Worm (Caenorhabditis elegans) whole organism, L1 larva: ENCODE measurements around the gene CD4.1.
A peak's percentile ranks its signal among the peaks of the same experiment; 100 is the strongest.

Experiments used
- C04F5.9 ChIP-seq: sonication (generic microtip); optimal IDR thresholded peaks from 2 replicates; lab custom pipeline; 2016; ENCODE audit warnings: missing genetic modification characterization, missing compliant biosample characterization
- F16B12.6 ChIP-seq: fragments of 150-350 bp; optimal IDR thresholded peaks from 2 replicates; lab custom pipeline; 2014; ENCODE audit warnings: missing biosample characterization, missing genetic modification characterization
- Y116A8C.19 ChIP-seq: sonication (generic microtip); optimal IDR thresholded peaks from 2 replicates; lab custom pipeline; 2016; ENCODE audit warnings: missing compliant biosample characterization, missing genetic modification characterization, borderline replicate concordance
- alr-1 ChIP-seq: fragments of 200-800 bp; sonication (Bioruptor generic); optimal IDR thresholded peaks from 2 replicates; lab custom pipeline; 2018; ENCODE audit warnings: borderline replicate concordance, mild to moderate bottlenecking, missing genetic modification characterization, missing compliant biosample characterization
- ama-1 ChIP-seq: fragments of 150-350 bp; optimal IDR thresholded peaks from 2 replicates; lab custom pipeline; 2014
- ceh-82 ChIP-seq, 3 experiments: fragments of 150-350 bp in 1 of 3; sonication (generic microtip) in 2 of 3; optimal IDR thresholded peaks; 2 replicates each; lab custom pipeline; 2014 to 2017; ENCODE audit warnings: missing biosample characterization in 3 of 3, missing genetic modification characterization in 3 of 3
- ceh-88 ChIP-seq: fragments of 200-800 bp; sonication (Bioruptor generic); IDR thresholded peaks from 2 replicates; pipeline ENCODE4 v1.3.6; 2022; ENCODE audit warnings: missing genetic modification characterization, missing compliant biosample characterization
- ceh-90 ChIP-seq: sonication (generic microtip); optimal IDR thresholded peaks from 2 replicates; lab custom pipeline; 2016; ENCODE audit warnings: missing genetic modification characterization, missing compliant biosample characterization
- ces-1 ChIP-seq: fragments of 150-350 bp; optimal IDR thresholded peaks from 2 replicates; lab custom pipeline; 2014; ENCODE audit warnings: missing biosample characterization, missing genetic modification reagents, missing genetic modification characterization
- efl-3 ChIP-seq: fragments of 200-800 bp; sonication (Bioruptor generic); optimal IDR thresholded peaks from 2 replicates; lab custom pipeline; 2018; ENCODE audit warnings: mild to moderate bottlenecking, missing genetic modification characterization, missing compliant biosample characterization
- egl-27 ChIP-seq, 2 experiments: fragments of 150-350 bp in 1 of 2; sonication (generic microtip); optimal IDR thresholded peaks; 3 replicates each; lab custom pipeline; 2017 to 2018; ENCODE audit warnings: missing biosample characterization in 2 of 2, missing genetic modification characterization in 2 of 2, missing genetic modification reagents in 2 of 2
- fkh-4 ChIP-seq: sonication (generic microtip); optimal IDR thresholded peaks from 2 replicates; lab custom pipeline; 2016; ENCODE audit warnings: missing compliant biosample characterization, missing genetic modification characterization, borderline replicate concordance
- grh-1 ChIP-seq: fragments of 200-800 bp; sonication (Bioruptor generic); IDR thresholded peaks from 2 replicates; pipeline ENCODE4 v1.3.6; 2022; ENCODE audit warnings: missing genetic modification reagents, missing genetic modification characterization, missing compliant biosample characterization
- hlh-17 ChIP-seq: fragments of 200-800 bp; sonication (Bioruptor generic); optimal IDR thresholded peaks from 2 replicates; lab custom pipeline; 2018; ENCODE audit warnings: missing genetic modification characterization, mild to moderate bottlenecking, missing compliant biosample characterization, moderate library complexity, borderline replicate concordance
- irx-1 ChIP-seq: sonication (generic microtip); optimal IDR thresholded peaks from 2 replicates; lab custom pipeline; 2016; ENCODE audit warnings: missing genetic modification characterization, missing compliant biosample characterization
- jun-1 ChIP-seq: fragments of 150-350 bp; optimal IDR thresholded peaks from 2 replicates; lab custom pipeline; 2014; ENCODE audit warnings: missing biosample characterization, missing genetic modification reagents, missing genetic modification characterization
- lin-35 ChIP-seq, 2 experiments: fragments of 150-350 bp; optimal IDR thresholded peaks; 2 replicates each; lab custom pipeline; 2014; ENCODE audit warnings: missing biosample characterization in 2 of 2, missing genetic modification characterization in 2 of 2, missing genetic modification reagents in 2 of 2
- lir-3 ChIP-seq: sonication (generic microtip); optimal IDR thresholded peaks from 2 replicates; lab custom pipeline; 2016; ENCODE audit warnings: mild to moderate bottlenecking, missing genetic modification characterization, moderate library complexity, missing compliant biosample characterization; ENCODE audit not compliant: poor library complexity
- mdl-1 ChIP-seq, 2 experiments: fragments of 150-350 bp; optimal IDR thresholded peaks; 2 replicates each; lab custom pipeline; 2014 to 2017; ENCODE audit warnings: missing biosample characterization in 2 of 2, missing genetic modification characterization in 2 of 2, inconsistent platforms in 1 of 2
- mef-2 ChIP-seq: fragments of 150-350 bp; optimal IDR thresholded peaks from 2 replicates; lab custom pipeline; 2014; ENCODE audit warnings: missing biosample characterization, missing genetic modification characterization
- nhr-11 ChIP-seq: fragments of 150-350 bp; optimal IDR thresholded peaks from 2 replicates; lab custom pipeline; 2014; ENCODE audit warnings: missing biosample characterization, missing genetic modification characterization
- nhr-237 ChIP-seq: fragments of 150-350 bp; optimal IDR thresholded peaks from 2 replicates; lab custom pipeline; 2014; ENCODE audit warnings: missing biosample characterization, missing genetic modification characterization
- nhr-28 ChIP-seq: fragments of 150-350 bp; optimal IDR thresholded peaks from 2 replicates; lab custom pipeline; 2014; ENCODE audit warnings: missing biosample characterization, missing genetic modification characterization
- nhr-76 ChIP-seq: sonication (generic microtip); optimal IDR thresholded peaks from 2 replicates; lab custom pipeline; 2017; ENCODE audit warnings: missing biosample characterization, missing genetic modification characterization
- nhr-84 ChIP-seq: sonication (generic microtip); optimal IDR thresholded peaks from 2 replicates; lab custom pipeline; 2017; ENCODE audit warnings: missing biosample characterization, missing genetic modification characterization
- nhr-90 ChIP-seq: sonication (generic microtip); optimal IDR thresholded peaks from 2 replicates; lab custom pipeline; 2016; ENCODE audit warnings: mild to moderate bottlenecking, missing genetic modification characterization, missing compliant biosample characterization; ENCODE audit not compliant: poor library complexity
- pax-3 ChIP-seq: fragments of 200-800 bp; sonication (Bioruptor generic); optimal IDR thresholded peaks from 2 replicates; lab custom pipeline; 2018; ENCODE audit warnings: mild to moderate bottlenecking, missing genetic modification characterization, moderate library complexity, missing compliant biosample characterization
- snpc-4 ChIP-seq: fragments of 150-350 bp; optimal IDR thresholded peaks from 2 replicates; lab custom pipeline; 2014; ENCODE audit warnings: missing biosample characterization, missing genetic modification characterization
- sup-37 ChIP-seq: fragments of 200-800 bp; sonication (Bioruptor generic); optimal IDR thresholded peaks from 2 replicates; lab custom pipeline; 2018; ENCODE audit warnings: mild to moderate bottlenecking, missing genetic modification characterization, missing compliant biosample characterization
- swsn-7 ChIP-seq: sonication (generic microtip); optimal IDR thresholded peaks from 2 replicates; lab custom pipeline; 2016; ENCODE audit warnings: missing genetic modification characterization, missing compliant biosample characterization
- tbx-2 ChIP-seq: sonication (generic microtip); optimal IDR thresholded peaks from 2 replicates; lab custom pipeline; 2016; ENCODE audit warnings: missing genetic modification characterization, missing compliant biosample characterization
- tlp-1 ChIP-seq: fragments of 150-350 bp; optimal IDR thresholded peaks from 2 replicates; lab custom pipeline; 2014; ENCODE audit warnings: missing biosample characterization, missing genetic modification characterization
- unc-30 ChIP-seq: sonication (generic microtip); optimal IDR thresholded peaks from 2 replicates; lab custom pipeline; 2017; ENCODE audit warnings: missing biosample characterization, missing genetic modification characterization
- unc-62 ChIP-seq: fragments of 150-350 bp; optimal IDR thresholded peaks from 2 replicates; lab custom pipeline; 2014; ENCODE audit warnings: missing biosample characterization, missing genetic modification reagents, missing genetic modification characterization
- unc-86 ChIP-seq: sonication (generic microtip); optimal IDR thresholded peaks from 2 replicates; lab custom pipeline; 2016; ENCODE audit warnings: missing genetic modification characterization, missing compliant biosample characterization
- vab-15 ChIP-seq: sonication (generic microtip); optimal IDR thresholded peaks from 2 replicates; lab custom pipeline; 2017; ENCODE audit warnings: missing genotype, mild to moderate bottlenecking, missing genetic modification characterization, missing compliant biosample characterization
- xbp-1 ChIP-seq: sonication (generic microtip); optimal IDR thresholded peaks from 2 replicates; lab custom pipeline; 2016; ENCODE audit warnings: missing genetic modification characterization, missing compliant biosample characterization
- ztf-11 ChIP-seq, 2 experiments: sonication (generic microtip); optimal IDR thresholded peaks; 2 replicates each; lab custom pipeline; 2016 to 2017; ENCODE audit warnings: missing genetic modification characterization in 2 of 2, missing biosample characterization in 1 of 2, missing compliant biosample characterization in 1 of 2

The CD4.1 gene

DNA sequence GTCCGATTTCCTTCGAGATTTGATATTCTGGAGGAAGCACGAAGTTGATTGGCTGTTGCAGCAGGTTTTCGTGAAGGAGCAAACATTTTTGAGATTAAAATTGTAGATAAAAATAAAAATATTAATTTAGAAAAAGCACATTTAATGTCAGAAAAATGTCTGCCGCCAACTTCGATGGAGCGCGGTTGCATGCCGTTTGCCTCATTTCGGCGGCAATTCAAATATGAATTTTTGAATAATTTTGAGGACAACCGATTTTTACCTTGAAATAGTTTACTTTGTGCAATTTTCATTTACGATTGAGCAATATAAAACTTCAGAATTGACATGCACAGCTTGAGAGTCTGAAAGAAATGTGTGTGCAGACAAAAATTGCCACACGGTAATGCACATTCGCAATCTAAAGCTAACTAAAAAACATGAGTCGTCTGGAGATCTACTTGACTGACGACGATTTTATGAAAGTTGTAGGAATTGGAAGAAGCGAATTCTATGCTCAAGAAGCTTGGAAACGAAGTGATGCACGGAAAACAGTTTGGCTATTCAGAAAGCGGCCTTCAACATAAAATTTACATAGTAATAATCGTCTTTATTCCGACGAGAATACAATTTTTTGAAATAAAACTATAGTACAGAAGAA, 9.8 kb upstream of the CD4.1 start, which contains the start of gene zhit-1 (continued):
- TF ChIP-seq unc-86 (tag; lab: Kevin White, UChicago) (no peak), nhr-84 (tag; lab: Kevin White, UChicago) (no peak), ceh-88 (GFP tag; lab: Robert Waterston, UW) (no peak), nhr-11 (tag; lab: Kevin White, UChicago) (no peak), alr-1 (tag; lab: Kevin White, UChicago) (peak; percentile 85), xbp-1 (peak; percentile 15), ces-1 (GFP tag; lab: Kevin White, UChicago) (no peak), unc-30 (tag; lab: Kevin White, UChicago) (no peak), hlh-17 (GFP tag; lab: Kevin White, UChicago) (no peak), sup-37 (GFP tag; lab: Kevin White, UChicago) (no peak), Y116A8C.19 (tag; lab: Kevin White, UChicago) (no peak), F16B12.6 (tag; lab: Kevin White, UChicago) (peak; percentile 50), nhr-76 (tag; lab: Kevin White, UChicago) (no peak), unc-62 (GFP tag; lab: Kevin White, UChicago) (no peak), jun-1 (tag; lab: Kevin White, UChicago) (no peak), C04F5.9 (tag; lab: Kevin White, UChicago) (no peak), snpc-4 (peak; percentile 68), ceh-90 (tag; lab: Kevin White, UChicago) (no peak), tbx-2 (tag; lab: Kevin White, UChicago) (no peak), mdl-1 (tag; optimal IDR thresholded peaks at IDR 0.05; lab: Kevin White, UChicago) (no peak), lin-35 (GFP tag; optimal IDR thresholded peaks at IDR 0.05; lab: Kevin White, UChicago) (peak; percentile 94 to 97), pax-3 (tag; lab: Kevin White, UChicago) (no peak), fkh-4 (no peak), ztf-11 (tag; optimal IDR thresholded peaks at IDR 0.05; lab: Kevin White, UChicago) (no peak), lir-3 (tag; lab: Kevin White, UChicago) (no peak), nhr-28 (tag; lab: Kevin White, UChicago) (no peak), ceh-82 (tag; optimal IDR thresholded peaks at IDR 0.05; lab: Kevin White, UChicago) (peak in 1 of 3 experiments; percentile 13), grh-1 (no peak), vab-15 (tag; lab: Kevin White, UChicago) (no peak), nhr-90 (tag; lab: Kevin White, UChicago) (peak; percentile 37), irx-1 (no peak)

DNA sequence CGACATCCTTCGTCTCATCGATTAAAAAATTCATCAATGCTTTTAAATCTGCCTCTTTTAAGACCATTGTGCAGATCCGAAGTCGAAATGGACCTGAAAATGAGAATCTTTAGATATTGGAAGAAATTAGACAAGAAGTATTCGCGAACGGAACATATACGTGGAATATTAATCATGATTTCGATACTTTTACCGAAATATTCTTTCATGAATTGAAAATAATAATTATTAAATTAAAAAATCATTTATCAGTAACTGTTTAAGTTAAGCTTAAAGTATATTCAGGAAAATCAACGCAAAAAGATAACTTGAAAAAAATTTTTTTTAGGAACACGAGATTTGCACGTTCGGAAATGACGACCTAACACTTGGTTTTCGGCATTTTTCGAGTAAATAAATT, 5.1 kb upstream of the CD4.1 start, which contains the start of gene CD4.8:
CD4.8 (minus strand) TSS at position 101 of the 400 bp plus-strand sequence.
- TF ChIP-seq egl-27 (tag; optimal IDR thresholded peaks at IDR 0.05; lab: Kevin White, UChicago) (no peak), tlp-1 (no peak), C04F5.9 (tag; lab: Kevin White, UChicago) (no peak), alr-1 (tag; lab: Kevin White, UChicago) (no peak), efl-3 (GFP tag; lab: Kevin White, UChicago) (no peak)

DNA sequence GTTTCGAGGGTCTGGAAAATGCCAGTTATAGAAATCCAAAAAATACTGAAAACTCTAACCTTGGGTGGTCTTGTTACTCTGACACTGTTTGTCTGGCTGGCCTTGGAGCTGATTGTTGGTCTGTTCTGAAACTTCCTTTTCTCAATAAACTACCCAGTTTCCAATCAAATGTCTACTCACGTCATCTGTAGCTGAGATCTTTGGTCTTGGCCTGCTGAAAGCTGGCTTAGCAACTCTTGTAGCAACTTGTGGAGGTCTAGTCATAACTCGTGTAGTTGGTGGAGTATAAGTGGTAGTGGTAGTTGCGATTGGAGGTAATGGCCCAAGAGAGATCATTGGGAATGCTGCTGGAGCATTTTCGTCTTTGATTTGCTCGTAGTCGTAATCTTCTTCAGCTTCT, 3.8 kb downstream of the CD4.1 start:
- TF ChIP-seq lin-35 (GFP tag; optimal IDR thresholded peaks at IDR 0.05; lab: Kevin White, UChicago), result no peak
- no peak for TF ChIP-seq unc-86 (tag; lab: Kevin White, UChicago)

DNA sequence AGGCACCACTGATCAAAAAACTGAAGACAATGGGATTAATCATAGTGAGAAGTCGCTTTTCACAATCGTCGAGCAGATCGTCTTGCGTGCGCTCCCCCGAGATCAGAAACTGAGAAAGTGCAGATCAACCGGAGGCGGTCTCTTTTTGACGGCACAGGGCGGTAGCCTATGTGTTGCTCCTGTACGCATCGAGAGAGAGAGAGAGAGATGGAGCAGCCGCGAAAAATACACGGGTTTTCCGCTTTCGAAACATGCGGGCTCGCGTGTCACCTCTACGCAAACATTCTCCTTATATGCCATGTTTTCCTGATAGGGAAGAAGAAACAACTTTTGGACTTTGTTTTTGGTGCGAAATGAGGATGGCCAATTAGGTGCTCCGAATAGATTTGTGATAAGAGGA, 6.8 kb downstream of the CD4.1 start, which contains the start of gene lrpc-1:
lrpc-1 (minus strand) TSS at position 101 of the 400 bp plus-strand sequence.
- TF ChIP-seq fkh-4 (no peak), ama-1 (no peak), nhr-237 (tag; lab: Kevin White, UChicago) (no peak), swsn-7 (tag; lab: Kevin White, UChicago) (no peak), mef-2 (no peak)
